Worm (Caenorhabditis elegans) whole organism, mixed stage, embryonic: ENCODE measurements around the gene T26E4.7.
"Not testable (repeated sequence)": the region's sequence is repeated elsewhere in the genome, so short reads cannot be mapped to it uniquely, and the experiment has no call there.

Experiments used
- M03D4.4 ChIP-seq: sonication (generic microtip); optimal IDR thresholded peaks from 2 replicates; lab custom pipeline; 2017; ENCODE audit warnings: mild to moderate bottlenecking, missing genetic modification characterization, missing compliant biosample characterization
- bed-3 ChIP-seq: fragments of 200-800 bp; sonication (Bioruptor generic); optimal IDR thresholded peaks from 3 replicates; lab custom pipeline; 2018; ENCODE audit warnings: mild to moderate bottlenecking, missing genetic modification characterization, moderate library complexity, missing compliant biosample characterization
- blmp-1 ChIP-seq: fragments of 150-350 bp; optimal IDR thresholded peaks from 2 replicates; lab custom pipeline; 2014; ENCODE audit warnings: missing biosample characterization, missing genetic modification characterization
- ceh-39 ChIP-seq: fragments of 150-350 bp; optimal IDR thresholded peaks from 2 replicates; lab custom pipeline; 2014; ENCODE audit warnings: missing biosample characterization, missing genetic modification characterization
- ceh-43 ChIP-seq: fragments of 200-800 bp; sonication (Bioruptor generic); optimal IDR thresholded peaks from 2 replicates; lab custom pipeline; 2018; ENCODE audit warnings: mild to moderate bottlenecking, missing genetic modification characterization, moderate library complexity, missing compliant biosample characterization
- ceh-83 ChIP-seq: fragments of 200-800 bp; sonication (Bioruptor generic); optimal IDR thresholded peaks from 2 replicates; lab custom pipeline; 2018; ENCODE audit warnings: mild to moderate bottlenecking, missing genetic modification characterization, missing compliant biosample characterization
- ces-1 ChIP-seq: fragments of 150-350 bp; optimal IDR thresholded peaks from 2 replicates; lab custom pipeline; 2014; ENCODE audit warnings: missing biosample characterization, missing genetic modification reagents, missing genetic modification characterization
- drap-1 ChIP-seq: fragments of 200-800 bp; sonication (Bioruptor generic); optimal IDR thresholded peaks from 3 replicates; lab custom pipeline; 2018; ENCODE audit warnings: mild to moderate bottlenecking, missing genetic modification characterization, missing compliant biosample characterization
- elt-1 ChIP-seq: sonication (generic microtip); optimal IDR thresholded peaks from 2 replicates; lab custom pipeline; 2017; ENCODE audit warnings: missing genetic modification characterization, mild to moderate bottlenecking, missing compliant biosample characterization, antibody characterized with exemption, moderate library complexity, borderline replicate concordance; ENCODE audit not compliant: insufficient read depth
- elt-3 ChIP-seq: fragments of 150-350 bp; optimal IDR thresholded peaks from 2 replicates; lab custom pipeline; 2014; ENCODE audit warnings: missing biosample characterization, missing genetic modification characterization
- flh-1 ChIP-seq: fragments of 200-800 bp; sonication (Bioruptor generic); optimal IDR thresholded peaks from 2 replicates; lab custom pipeline; 2018; ENCODE audit warnings: mild to moderate bottlenecking, missing genetic modification characterization, moderate library complexity, missing compliant biosample characterization
- hlh-1 ChIP-seq: fragments of 150-350 bp; optimal IDR thresholded peaks from 2 replicates; lab custom pipeline; 2014; ENCODE audit warnings: missing biosample characterization, missing genetic modification reagents, missing genetic modification characterization
- lin-13 ChIP-seq: fragments of 150-350 bp; optimal IDR thresholded peaks from 2 replicates; lab custom pipeline; 2014; ENCODE audit warnings: missing biosample characterization, missing genetic modification characterization
- lin-32 ChIP-seq: fragments of 200-800 bp; sonication (Bioruptor generic); optimal IDR thresholded peaks from 2 replicates; lab custom pipeline; 2018; ENCODE audit warnings: mild to moderate bottlenecking, missing genetic modification characterization, missing compliant biosample characterization
- lsy-2 ChIP-seq: fragments of 150-350 bp; optimal IDR thresholded peaks from 2 replicates; lab custom pipeline; 2014; ENCODE audit warnings: missing biosample characterization, missing genetic modification characterization
- mab-5 ChIP-seq: fragments of 150-350 bp; optimal IDR thresholded peaks from 2 replicates; lab custom pipeline; 2014; ENCODE audit warnings: missing biosample characterization, missing genetic modification characterization
- mls-2 ChIP-seq: sonication (generic microtip); optimal IDR thresholded peaks from 2 replicates; lab custom pipeline; 2016; ENCODE audit warnings: mild to moderate bottlenecking, missing genetic modification characterization, moderate library complexity, missing compliant biosample characterization
- nhr-2 ChIP-seq: fragments of 150-350 bp; optimal IDR thresholded peaks from 2 replicates; lab custom pipeline; 2014; ENCODE audit warnings: missing biosample characterization, missing genetic modification characterization
- nhr-237 ChIP-seq: fragments of 150-350 bp; optimal IDR thresholded peaks from 2 replicates; lab custom pipeline; 2014; ENCODE audit warnings: missing biosample characterization, missing genetic modification characterization
- nhr-28 ChIP-seq: fragments of 150-350 bp; optimal IDR thresholded peaks from 2 replicates; lab custom pipeline; 2014; ENCODE audit warnings: missing biosample characterization, missing genetic modification characterization
- nhr-76 ChIP-seq: sonication (generic microtip); optimal IDR thresholded peaks from 2 replicates; lab custom pipeline; 2017; ENCODE audit warnings: missing biosample characterization, missing genetic modification characterization
- sem-2 ChIP-seq: fragments of 200-800 bp; sonication (Bioruptor generic); optimal IDR thresholded peaks from 2 replicates; lab custom pipeline; 2018; ENCODE audit warnings: mild to moderate bottlenecking, missing genetic modification characterization, missing compliant biosample characterization
- snpc-4 ChIP-seq: fragments of 150-350 bp; optimal IDR thresholded peaks from 2 replicates; lab custom pipeline; 2014; ENCODE audit warnings: missing biosample characterization, missing genetic modification characterization
- sptf-1 ChIP-seq: sonication (generic microtip); optimal IDR thresholded peaks from 2 replicates; lab custom pipeline; 2017; ENCODE audit warnings: mild to moderate bottlenecking, missing genetic modification characterization, moderate library complexity, missing compliant biosample characterization
- tbx-8 ChIP-seq: fragments of 200-800 bp; sonication (Bioruptor generic); optimal IDR thresholded peaks from 2 replicates; lab custom pipeline; 2018; ENCODE audit warnings: mild to moderate bottlenecking, missing genetic modification characterization, moderate library complexity, missing compliant biosample characterization
- unc-120 ChIP-seq: sonication (generic microtip); optimal IDR thresholded peaks from 2 replicates; lab custom pipeline; 2017; ENCODE audit warnings: missing genetic modification characterization, missing compliant biosample characterization; ENCODE audit not compliant: poor library complexity, severe bottlenecking
- unc-39 ChIP-seq: fragments of 150-350 bp; optimal IDR thresholded peaks from 2 replicates; lab custom pipeline; 2014; ENCODE audit warnings: missing biosample characterization, missing genetic modification characterization
- unc-62 ChIP-seq: fragments of 150-350 bp; optimal IDR thresholded peaks from 2 replicates; lab custom pipeline; 2014; ENCODE audit warnings: missing biosample characterization, missing genetic modification reagents, missing genetic modification characterization

T26E4.7 gene

DNA sequence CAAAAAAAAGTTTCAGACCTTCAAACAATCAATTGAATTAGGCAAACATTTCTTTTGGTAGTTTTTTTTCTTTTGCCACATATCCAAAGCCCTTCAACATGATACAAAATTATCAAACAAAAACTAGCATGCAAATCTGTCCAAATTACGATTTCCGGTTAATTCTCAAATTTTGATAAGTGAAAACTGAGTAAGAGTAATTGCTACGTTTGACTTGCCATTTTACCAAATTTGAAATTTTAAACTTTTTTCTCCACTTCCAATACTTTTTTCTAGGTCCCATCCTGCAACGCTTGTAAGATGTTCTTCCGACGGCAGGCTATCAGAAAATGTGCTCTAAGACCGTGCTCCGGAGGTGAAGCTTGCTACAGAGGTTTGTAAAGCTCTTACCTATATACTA lies 2.7 kb downstream of the T26E4.7 start, which contains the start of gene nhr-223:
Gene nhr-223 (plus strand): TSS at position 301 of the 400 bp plus-strand sequence.
- TF ChIP-seq ceh-83 (GFP tag; lab: Kevin White, UChicago) (no peak), unc-39 (tag; lab: Kevin White, UChicago) (no peak), sem-2 (no peak), nhr-237 (tag; lab: Kevin White, UChicago) (no peak), lsy-2 (tag; lab: Kevin White, UChicago) (no peak), ceh-39 (tag; lab: Kevin White, UChicago) (no peak), ceh-43 (no peak), lin-13 (tag; lab: Kevin White, UChicago) (no peak), lin-32 (GFP tag; lab: Kevin White, UChicago) (no peak), unc-120 (no peak), blmp-1 (no peak), elt-3 (no peak), nhr-76 (no peak), bed-3 (GFP tag; lab: Kevin White, UChicago) (no peak), elt-1 (tag; lab: Kevin White, UChicago) (no peak), hlh-1 (tag; lab: Kevin White, UChicago) (no peak), drap-1 (no peak), nhr-28 (tag; lab: Kevin White, UChicago) (no peak), mls-2 (no peak), mab-5 (tag; lab: Kevin White, UChicago) (no peak)

DNA sequence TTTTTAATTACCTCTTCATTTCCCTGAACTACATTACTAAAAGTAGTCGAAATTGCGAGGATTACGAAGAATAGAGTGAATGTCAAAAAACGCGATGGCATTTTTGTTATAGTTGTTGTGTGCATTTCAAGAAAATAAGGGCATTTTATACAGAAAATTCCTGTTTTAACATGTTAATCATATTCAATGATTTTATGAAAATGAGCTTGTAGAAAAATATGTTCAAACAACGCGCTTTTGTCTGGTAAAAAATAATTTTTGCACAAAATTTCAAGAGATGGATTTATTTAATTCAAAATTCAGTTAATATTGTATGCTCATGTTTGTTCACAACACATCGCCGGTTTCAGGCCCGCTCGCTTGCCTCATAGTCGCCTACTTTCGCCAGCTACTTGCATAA lies 4.7 kb downstream of the T26E4.7 start, which contains the start of gene T26E4.10:
Gene T26E4.10 (minus strand): TSS at position 101 of the 400 bp plus-strand sequence.
- TF ChIP-seq ces-1 (GFP tag; lab: Kevin White, UChicago) (no peak), nhr-237 (tag; lab: Kevin White, UChicago) (no peak), unc-62 (GFP tag; lab: Kevin White, UChicago) (no peak), sptf-1 (tag; lab: Kevin White, UChicago) (no peak), mab-5 (tag; lab: Kevin White, UChicago) (no peak), lin-32 (GFP tag; lab: Kevin White, UChicago) (no peak), ceh-43 (no peak), tbx-8 (no peak), drap-1 (no peak), flh-1 (GFP tag; lab: Kevin White, UChicago) (no peak), hlh-1 (tag; lab: Kevin White, UChicago) (no peak)

ce11 chrV:15802623-15803022 lies 9.3 kb downstream of the T26E4.7 start, which contains the start of gene T26E4.9:
Gene T26E4.9, minus strand, starts transcription at chrV:15802723.
- not testable (repeated sequence) for TF ChIP-seq lin-13 (tag; lab: Kevin White, UChicago); nhr-2 (tag; lab: Kevin White, UChicago); flh-1 (GFP tag; lab: Kevin White, UChicago)

- TF ChIP-seq drap-1; sem-2; nhr-2 (tag; lab: Kevin White, UChicago): not testable (repeated sequence)
These were observed 9.7 kb downstream of the T26E4.7 start, which contains the start of gene srd-27 for ce11 chrV:15803079-15803478. Gene srd-27, plus strand, starts transcription at chrV:15803379.

- TF ChIP-seq bed-3 (GFP tag; lab: Kevin White, UChicago); nhr-237 (tag; lab: Kevin White, UChicago); M03D4.4: not testable (repeated sequence)
These were observed 10.4 kb downstream of the T26E4.7 start, which contains the start of gene T26E4.18 for ce11 chrV:15803748-15804147. Gene T26E4.18, minus strand, starts transcription at chrV:15803848.

- TF ChIP-seq snpc-4; nhr-76; ceh-83 (GFP tag; lab: Kevin White, UChicago): not testable (repeated sequence)
These were observed 14.1 kb downstream of the T26E4.7 start, which contains the start of gene srsx-38 for ce11 chrV:15807420-15807819. Gene srsx-38, minus strand, starts transcription at chrV:15807520.
